Fruit fly (Drosophila melanogaster): ENCODE data around the gene CG13599.

CG13599 gene

DNA sequence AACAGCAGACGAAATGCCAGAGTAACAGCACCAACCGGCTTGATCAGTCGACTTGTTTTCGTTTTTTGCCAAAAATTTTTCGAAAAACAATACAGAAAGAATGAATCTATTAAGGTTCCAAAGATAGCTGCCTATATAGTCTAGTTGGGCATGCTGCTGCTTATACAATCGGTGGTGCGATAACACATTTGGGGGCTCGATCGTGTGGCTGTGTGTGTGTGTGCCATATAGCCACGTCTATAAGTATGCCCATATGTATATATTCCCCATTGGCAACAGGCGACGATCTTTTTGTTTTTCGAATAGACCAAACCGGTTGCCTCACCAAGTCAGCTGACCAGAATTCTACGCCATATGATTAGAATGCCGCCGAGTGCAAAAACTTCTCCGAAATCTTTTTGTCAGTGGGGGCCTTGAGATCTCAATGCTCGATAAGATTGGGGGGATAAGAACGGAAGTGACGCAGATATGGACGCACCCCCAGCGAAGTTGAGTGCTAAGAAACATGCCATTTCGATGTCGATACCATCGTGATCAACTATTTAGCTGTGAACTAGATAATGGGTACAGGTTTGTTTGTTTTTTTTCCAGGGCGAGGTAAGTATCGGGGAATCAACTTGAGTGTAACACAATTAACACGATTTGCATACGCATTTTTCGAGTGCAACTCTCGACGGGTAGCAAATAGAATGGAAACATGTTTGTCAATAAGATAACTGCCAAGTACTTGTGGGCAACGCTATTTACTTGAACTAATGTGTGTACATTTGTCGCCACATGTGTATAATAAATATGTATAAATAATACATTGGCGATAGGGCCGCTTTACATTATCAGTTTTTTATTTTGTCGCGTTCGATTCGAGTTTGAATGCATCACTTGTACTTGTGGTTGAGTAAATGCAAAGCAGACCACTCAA, 8.7 kb downstream of the CG13599 start (continued):
- TF ChIP-seq so (GFP tag; IDR thresholded peaks at IDR 0.05) (peak; percentile 89; the same call in 2 of the 3 replicates), CG17361 (GFP tag; IDR thresholded peaks at IDR 0.05) (peak; percentile 61; the same call in 1 of the 3 replicates), CG8944 (GFP tag; optimal IDR thresholded peaks at IDR 0.05) (peak; percentile 19)

DNA sequence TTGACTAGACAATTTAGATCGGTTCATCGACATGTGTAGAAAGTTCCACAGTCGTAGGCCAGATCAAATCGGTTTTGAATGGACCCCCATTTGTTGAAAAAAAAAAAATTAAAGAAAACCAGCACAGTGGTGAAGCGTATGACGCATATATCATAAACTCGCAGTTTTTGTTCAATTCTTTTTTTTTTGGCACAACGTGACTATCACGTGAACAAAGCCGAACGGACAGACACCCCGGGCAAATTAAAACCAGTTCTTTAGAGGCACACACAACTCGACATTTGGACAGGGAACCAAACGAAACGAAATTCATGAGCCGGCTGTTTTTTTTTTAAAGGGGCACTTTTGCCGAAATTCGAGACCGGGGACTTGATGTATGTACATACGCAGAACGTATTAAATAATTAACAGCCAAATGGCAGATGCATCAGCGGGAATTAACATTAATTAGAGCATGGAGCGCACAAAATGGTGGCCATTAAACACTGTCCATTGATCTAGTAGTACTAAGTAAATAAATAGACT, 9.5 kb downstream of the CG13599 start:
- peak; percentile 54 for TF ChIP-seq sens (GFP tag)
- TF ChIP-seq Sox100B (GFP tag; optimal IDR thresholded peaks at IDR 0.05), result no peak
- TF ChIP-seq CG7987 (GFP tag; optimal IDR thresholded peaks at IDR 0.05), result peak; percentile 58
- peak; percentile 51 for TF ChIP-seq Med (GFP tag)
- TF ChIP-seq Ets65A (GFP tag), result peak; percentile 45
- TF ChIP-seq vvl (GFP tag; IDR thresholded peaks at IDR 0.05), result peak; percentile 7; the same call in 1 of the 2 replicates
- no peak for TF ChIP-seq GATAe (GFP tag; conservative IDR thresholded peaks at IDR 0.05)
- peak; percentile 46 for TF ChIP-seq sqz (GFP tag; optimal IDR thresholded peaks at IDR 0.05)
- no peak for TF ChIP-seq CG3407 (GFP tag; optimal IDR thresholded peaks at IDR 0.05)
- TF ChIP-seq cwo (GFP tag; optimal IDR thresholded peaks at IDR 0.05), result peak; percentile 95
- 0 out of 2 replicates have a peak, but pooled peaks have one; percentile 4 for TF ChIP-seq CG7372 (GFP tag; IDR thresholded peaks at IDR 0.05)

DNA sequence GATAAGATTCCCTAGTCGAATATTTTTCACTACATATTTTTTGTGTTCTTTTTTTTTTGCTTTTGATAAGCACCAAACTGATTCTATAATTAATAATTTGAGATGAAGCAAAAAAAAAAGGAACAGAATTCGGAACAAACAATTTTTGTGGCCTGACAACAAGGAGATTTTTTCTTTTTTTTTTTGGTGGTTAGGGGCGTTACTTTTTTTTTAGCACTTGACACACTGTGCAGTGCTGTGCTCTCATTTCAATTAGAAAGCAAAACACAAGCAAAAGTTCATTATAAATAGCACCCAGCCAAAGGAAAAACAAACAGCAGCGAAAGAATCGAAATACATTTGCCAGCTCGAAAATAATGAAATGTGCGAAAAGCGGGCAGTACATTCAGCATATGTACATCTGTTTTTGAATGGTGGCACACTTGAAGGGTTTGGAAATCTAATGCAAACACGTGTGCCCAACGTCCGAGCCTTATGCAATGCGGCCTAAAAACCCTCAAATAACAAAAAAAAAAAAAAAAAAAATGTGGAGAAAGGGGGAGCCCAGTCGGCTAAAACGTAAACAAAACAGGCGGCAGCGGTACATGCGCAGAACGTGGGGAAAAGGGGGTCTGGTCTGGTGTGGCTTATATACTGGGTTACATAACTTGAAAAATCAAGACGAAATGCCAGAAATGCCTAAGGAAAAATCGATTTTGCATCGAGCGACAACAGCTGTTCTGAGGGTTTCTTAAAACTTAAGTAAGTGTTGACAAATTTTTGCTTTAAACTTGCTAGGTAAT, 10.4 kb downstream of the CG13599 start:
- TF ChIP-seq Dfd (GFP tag; optimal IDR thresholded peaks at IDR 0.05) (no peak), NFAT (GFP tag; IDR thresholded peaks at IDR 0.05) (no peak), CG3281 (GFP tag; optimal IDR thresholded peaks at IDR 0.05) (peak; percentile 46), Taf1 (GFP tag; IDR thresholded peaks at IDR 0.05) (no peak), stc (GFP tag; IDR thresholded peaks at IDR 0.05) (peak; percentile 66), tna (GFP tag; IDR thresholded peaks at IDR 0.05; ENCODE audit: partially characterized antibody) (no peak), pzg (GFP tag; optimal IDR thresholded peaks at IDR 0.05) (no peak), lola (GFP tag; optimal IDR thresholded peaks at IDR 0.05) (no peak), maf-S (GFP tag; optimal IDR thresholded peaks at IDR 0.05) (no peak), insv (GFP tag; optimal IDR thresholded peaks at IDR 0.05) (no peak), Doc3 (GFP tag; IDR thresholded peaks at IDR 0.05; ENCODE audit: partially characterized antibody) (no peak), CG12071 (GFP tag; optimal IDR thresholded peaks at IDR 0.05) (no peak), Fer1 (GFP tag; optimal IDR thresholded peaks at IDR 0.05) (no peak), CG13296 (GFP tag; optimal IDR thresholded peaks at IDR 0.05) (no peak), CG31441 (GFP tag; IDR thresholded peaks at IDR 0.05) (0 out of 2 replicates have a peak, but pooled peaks have one; percentile 23), sd (tag; optimal IDR thresholded peaks at IDR 0.05) (no peak), jing (GFP tag; optimal IDR thresholded peaks at IDR 0.05) (no peak), CG8089 (GFP tag; optimal IDR thresholded peaks at IDR 0.05) (no peak), Pdp1 (GFP tag; optimal IDR thresholded peaks at IDR 0.05) (peak; percentile 37 to 96), CG2129 (GFP tag; IDR thresholded peaks at IDR 0.05; ENCODE audit: partially characterized antibody) (no peak), Ets97D (GFP tag; optimal IDR thresholded peaks at IDR 0.05) (no peak), abd-A (tag; optimal IDR thresholded peaks at IDR 0.05) (no peak), eve (GFP tag; optimal IDR thresholded peaks at IDR 0.05) (peak in 1 of 2 experiments; percentile 39), CG32532 (GFP tag; IDR thresholded peaks at IDR 0.05) (peak; percentile 76), fd64A (GFP tag; optimal IDR thresholded peaks at IDR 0.05) (no peak), Elba2 (GFP tag; optimal IDR thresholded peaks at IDR 0.05) (no peak), CG9797 (GFP tag; optimal IDR thresholded peaks at IDR 0.05) (no peak), Bteb2 (GFP tag; optimal IDR thresholded peaks at IDR 0.05) (peak; percentile 1), Rx (GFP tag; IDR thresholded peaks at IDR 0.05) (peak; percentile 25; the same call in 1 of the 2 replicates), dysf (GFP tag; IDR thresholded peaks at IDR 0.05) (peak; percentile 48; the same call in 1 of the 3 replicates)
